Fruit fly (Drosophila melanogaster): ENCODE data around the gene CG3106.
A peak's percentile ranks its signal among the peaks of the same experiment; 100 is the strongest.

CG3106 gene

DNA sequence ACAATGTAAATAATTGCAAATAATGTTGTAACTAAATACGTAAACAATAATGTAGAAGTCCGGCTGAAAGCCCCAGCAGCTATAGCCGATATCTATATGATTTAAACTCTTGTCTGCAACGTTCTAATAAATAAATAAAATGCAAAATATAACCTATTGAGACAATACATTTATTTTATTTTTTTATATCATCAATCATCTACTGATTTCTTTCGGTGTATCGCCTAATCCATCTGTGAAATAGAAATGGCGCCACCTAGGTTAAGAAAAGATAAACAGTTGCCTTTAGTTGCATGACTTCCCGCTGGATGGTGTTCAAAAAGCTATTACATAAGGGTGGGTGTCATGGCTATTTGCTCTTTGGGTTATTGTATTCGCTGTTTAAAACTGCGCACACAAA, 24.9 kb upstream of the CG3106 start (continued):
- TF ChIP-seq hbn (GFP tag; IDR thresholded peaks at IDR 0.05; ENCODE audit: partially characterized antibody), result no peak
- no peak for TF ChIP-seq CG2129 (GFP tag; IDR thresholded peaks at IDR 0.05; ENCODE audit: partially characterized antibody)
- peak; percentile 86 for TF ChIP-seq CG7987 (GFP tag; optimal IDR thresholded peaks at IDR 0.05)
- TF ChIP-seq eve (GFP tag; optimal IDR thresholded peaks at IDR 0.05), result no peak
- TF ChIP-seq CkIIα-i1 (GFP tag; IDR thresholded peaks at IDR 0.05), result peak; percentile 82
- peak; percentile 95 for TF ChIP-seq CG1233 (GFP tag; optimal IDR thresholded peaks at IDR 0.05)
- peak; percentile 52 for TF ChIP-seq dm (GFP tag; optimal IDR thresholded peaks at IDR 0.05)
- TF ChIP-seq CG8359 (GFP tag; optimal IDR thresholded peaks at IDR 0.05; ENCODE audit: borderline replicate concordance), result peak; percentile 88
- peak; percentile 76 for TF ChIP-seq CG8089 (GFP tag; optimal IDR thresholded peaks at IDR 0.05)
- peak; percentile 79 for TF ChIP-seq eyg (GFP tag; optimal IDR thresholded peaks at IDR 0.05)
- peak; percentile 93 for TF ChIP-seq CG7372 (GFP tag; IDR thresholded peaks at IDR 0.05)
- peak; percentile 94 for TF ChIP-seq nom (GFP tag; optimal IDR thresholded peaks at IDR 0.05)
- peak; percentile 92 for TF ChIP-seq Ada2b (GFP tag; IDR thresholded peaks at IDR 0.05)
- peak; percentile 87 for TF ChIP-seq ewg (GFP tag; optimal IDR thresholded peaks at IDR 0.05)
- TF ChIP-seq CG1529 (GFP tag; optimal IDR thresholded peaks at IDR 0.05), result peak; percentile 92
- TF ChIP-seq Hmx (GFP tag; optimal IDR thresholded peaks at IDR 0.05), result peak; percentile 40
- TF ChIP-seq pan (optimal IDR thresholded peaks at IDR 0.05), result no peak
- TF ChIP-seq pan (GFP tag; optimal IDR thresholded peaks at IDR 0.05 in 1 of 2, IDR thresholded peaks at IDR 0.05 in 1 of 2), result peak in 1 of 2 experiments; percentile 95
- peak; percentile 97 for TF ChIP-seq CG2678 (tag; optimal IDR thresholded peaks at IDR 0.05)
- peak; percentile 82 for TF ChIP-seq CG7357 (GFP tag; IDR thresholded peaks at IDR 0.05)
- TF ChIP-seq dysf (GFP tag; IDR thresholded peaks at IDR 0.05), result peak; percentile 93
- peak; percentile 96 for TF ChIP-seq Drgx (GFP tag; IDR thresholded peaks at IDR 0.05)
- peak; percentile 97 for TF ChIP-seq CG34376 (GFP tag; optimal IDR thresholded peaks at IDR 0.05)
- TF ChIP-seq CG2116 (GFP tag; optimal IDR thresholded peaks at IDR 0.05), result peak; percentile 84
- TF ChIP-seq Hr39 (optimal IDR thresholded peaks at IDR 0.05), result no peak
- TF ChIP-seq CG10543 (GFP tag; optimal IDR thresholded peaks at IDR 0.05), result peak; percentile 94
- TF ChIP-seq Blimp-1 (GFP tag; optimal IDR thresholded peaks at IDR 0.05), result peak; percentile 94
- TF ChIP-seq emc (GFP tag; optimal IDR thresholded peaks at IDR 0.05), result peak; percentile 70
- TF ChIP-seq crol (GFP tag; IDR thresholded peaks at IDR 0.05), result no peak; the same call in 1 of the 2 replicates
- peak; percentile 79 for TF ChIP-seq Deaf1 (tag; optimal IDR thresholded peaks at IDR 0.05)
- TF ChIP-seq CG30431 (GFP tag; optimal IDR thresholded peaks at IDR 0.05), result peak; percentile 88
- peak; percentile 97 for TF ChIP-seq CG12299 (tag; optimal IDR thresholded peaks at IDR 0.05)
- peak; percentile 83 for TF ChIP-seq CG17802 (tag; optimal IDR thresholded peaks at IDR 0.05)
- TF ChIP-seq sqz (GFP tag; optimal IDR thresholded peaks at IDR 0.05), result peak; percentile 94
- TF ChIP-seq Med (GFP tag), result peak; percentile 97
- peak; percentile 95 for TF ChIP-seq Dbx (GFP tag; IDR thresholded peaks at IDR 0.05)
- TF ChIP-seq Sox102F (GFP tag; optimal IDR thresholded peaks at IDR 0.05), result peak; percentile 94
- TF ChIP-seq CG6254 (GFP tag; optimal IDR thresholded peaks at IDR 0.05), result peak; percentile 94
- TF ChIP-seq CG17612 (GFP tag; IDR thresholded peaks at IDR 0.05), result peak; percentile 81
- TF ChIP-seq CG15696 (tag; optimal IDR thresholded peaks at IDR 0.05), result peak; percentile 95
- TF ChIP-seq crc (GFP tag; optimal IDR thresholded peaks at IDR 0.05), result peak; percentile 77
- TF ChIP-seq lilli (GFP tag; optimal IDR thresholded peaks at IDR 0.05), result peak; percentile 90
- TF ChIP-seq dmrt11E (tag; optimal IDR thresholded peaks at IDR 0.05), result peak; percentile 94
- peak; percentile 84 for TF ChIP-seq sd (tag; optimal IDR thresholded peaks at IDR 0.05)
- no peak for TF ChIP-seq Elba2 (GFP tag; optimal IDR thresholded peaks at IDR 0.05)
- peak; percentile 95 for TF ChIP-seq CG14014 (GFP tag; IDR thresholded peaks at IDR 0.05)
- peak; percentile 71 for TF ChIP-seq jumu (GFP tag; optimal IDR thresholded peaks at IDR 0.05)
- TF ChIP-seq ham (GFP tag; IDR thresholded peaks at IDR 0.05), result peak; percentile 73; the same call in 1 of the 2 replicates
- TF ChIP-seq ranshi (GFP tag; IDR thresholded peaks at IDR 0.05), result peak; percentile 92
- peak; percentile 98 for TF ChIP-seq CG8924 (tag; optimal IDR thresholded peaks at IDR 0.05)
- TF ChIP-seq CG10462 (GFP tag; optimal IDR thresholded peaks at IDR 0.05), result peak; percentile 76
- TF ChIP-seq usp (GFP tag; optimal IDR thresholded peaks at IDR 0.05), result no peak
